Fruit fly (Drosophila melanogaster) whole organism, prepupa: ENCODE data around the gene PIG-T.

Source experiments
- Blimp-1 ChIP-seq: fragments of 200-800 bp; sonication (Bioruptor generic); optimal IDR thresholded peaks from 3 replicates; lab custom pipeline; 2017; ENCODE audit warnings: missing biosample characterization, missing genetic modification characterization, mild to moderate bottlenecking, moderate library complexity, missing genetic modification reagents
- CG10631 ChIP-seq: fragments of 200-800 bp; sonication (Bioruptor generic); optimal IDR thresholded peaks from 2 replicates; lab custom pipeline; 2016; ENCODE audit warnings: missing biosample characterization, missing genetic modification characterization
- CG10669 ChIP-seq: fragments of 200-800 bp; sonication (Bioruptor generic); optimal IDR thresholded peaks from 3 replicates; lab custom pipeline; 2018; ENCODE audit warnings: missing biosample characterization, mild to moderate bottlenecking, missing genetic modification characterization, moderate library complexity
- CG11294 ChIP-seq: fragments of 200-800 bp; sonication (Bioruptor generic); IDR thresholded peaks from 2 replicates; pipeline ENCODE4 v1.3.6; 2022; ENCODE audit warnings: missing biosample characterization, missing genetic modification characterization
- CG11762 ChIP-seq: fragments of 200-800 bp; sonication (Bioruptor generic); optimal IDR thresholded peaks from 3 replicates; lab custom pipeline; 2016; ENCODE audit warnings: missing biosample characterization, missing genetic modification characterization; ENCODE audit not compliant: insufficient read depth
- CG15336 ChIP-seq: fragments of 200-800 bp; sonication (Bioruptor generic); IDR thresholded peaks from 2 replicates; pipeline ENCODE4 v1.3.6; 2022; ENCODE audit warnings: missing biosample characterization, missing genetic modification characterization
- CG1621 ChIP-seq: fragments of 200-800 bp; sonication (Bioruptor generic); optimal IDR thresholded peaks from 3 replicates; lab custom pipeline; 2018; ENCODE audit warnings: missing biosample characterization, mild to moderate bottlenecking, missing genetic modification characterization
- CG3032 ChIP-seq: fragments of 200-800 bp; optimal IDR thresholded peaks from 2 replicates; lab custom pipeline; 2019; ENCODE audit warnings: missing biosample characterization, mild to moderate bottlenecking, missing genetic modification characterization, moderate library complexity
- CG31627 ChIP-seq: fragments of 200-800 bp; sonication (Bioruptor generic); optimal IDR thresholded peaks from 3 replicates; lab custom pipeline; 2016; ENCODE audit warnings: missing biosample characterization, missing genetic modification characterization
- CG34406 ChIP-seq: fragments of 200-800 bp; sonication (Bioruptor generic); optimal IDR thresholded peaks from 3 replicates; lab custom pipeline; 2016; ENCODE audit warnings: missing biosample characterization, missing genetic modification characterization
- CG3919 ChIP-seq: fragments of 200-800 bp; sonication (Bioruptor generic); optimal IDR thresholded peaks from 3 replicates; lab custom pipeline; 2016; ENCODE audit warnings: missing biosample characterization, missing genetic modification characterization
- CG4318 ChIP-seq: fragments of 200-800 bp; sonication (Bioruptor generic); optimal IDR thresholded peaks from 3 replicates; lab custom pipeline; 2017; ENCODE audit warnings: missing biosample characterization, mild to moderate bottlenecking, missing genetic modification characterization
- CG6163 ChIP-seq: fragments of 200-800 bp; sonication (Bioruptor generic); IDR thresholded peaks from 3 replicates; pipeline ENCODE4 v1.3.6; 2022; ENCODE audit warnings: missing biosample characterization, missing genetic modification characterization
- CG6276 ChIP-seq: fragments of 200-800 bp; sonication (Bioruptor generic); optimal IDR thresholded peaks from 2 replicates; lab custom pipeline; 2017; ENCODE audit warnings: missing biosample characterization, mild to moderate bottlenecking, missing genetic modification characterization
- CG6792 ChIP-seq: fragments of 200-800 bp; sonication (Bioruptor generic); optimal IDR thresholded peaks from 3 replicates; lab custom pipeline; 2016; ENCODE audit warnings: missing biosample characterization, missing genetic modification characterization
- CG6808 ChIP-seq: fragments of 200-800 bp; sonication (Bioruptor generic); optimal IDR thresholded peaks from 3 replicates; lab custom pipeline; 2017; ENCODE audit warnings: missing biosample characterization, missing genetic modification characterization, mild to moderate bottlenecking, moderate library complexity, missing genetic modification reagents
- CG6854 ChIP-seq: fragments of 200-800 bp; sonication (Bioruptor generic); optimal IDR thresholded peaks from 2 replicates; lab custom pipeline; 2017; ENCODE audit warnings: missing biosample characterization, mild to moderate bottlenecking, missing genetic modification characterization
- CG7368 ChIP-seq: fragments of 200-800 bp; sonication (Bioruptor generic); optimal IDR thresholded peaks from 3 replicates; lab custom pipeline; 2016; ENCODE audit warnings: missing biosample characterization, missing genetic modification characterization
- CG8632 ChIP-seq: fragments of 200-800 bp; sonication (Bioruptor generic); optimal IDR thresholded peaks from 3 replicates; lab custom pipeline; 2016; ENCODE audit warnings: missing biosample characterization, missing genetic modification characterization
- CG9139 ChIP-seq: fragments of 200-800 bp; sonication (Bioruptor generic); optimal IDR thresholded peaks from 3 replicates; lab custom pipeline; 2017; ENCODE audit warnings: missing biosample characterization, mild to moderate bottlenecking, missing genetic modification characterization
- Eip75B ChIP-seq: fragments of 200-800 bp; sonication (Bioruptor generic); optimal IDR thresholded peaks from 3 replicates; lab custom pipeline; 2016; ENCODE audit warnings: missing biosample characterization, missing genetic modification characterization
- Eip78C ChIP-seq: fragments of 200-800 bp; sonication (Bioruptor generic); peaks from one replicate; lab custom pipeline; 2016; ENCODE audit warnings: missing biosample characterization, missing genetic modification characterization
- Eip93F ChIP-seq: fragments of 200-800 bp; sonication (Bioruptor generic); optimal IDR thresholded peaks from 2 replicates; lab custom pipeline; 2016; ENCODE audit warnings: missing biosample characterization, mild to moderate bottlenecking, missing genetic modification characterization
- Ets21C ChIP-seq: fragments of 200-800 bp; sonication (Bioruptor generic); optimal IDR thresholded peaks from 3 replicates; lab custom pipeline; 2016; ENCODE audit warnings: missing biosample characterization, missing genetic modification characterization
- Ets96B ChIP-seq: fragments of 200-800 bp; optimal IDR thresholded peaks from 2 replicates; lab custom pipeline; 2019; ENCODE audit warnings: missing biosample characterization, mild to moderate bottlenecking, missing genetic modification characterization, moderate library complexity
- Gug ChIP-seq: fragments of 200-800 bp; sonication (Bioruptor generic); IDR thresholded peaks from 2 replicates; pipeline ENCODE4 v1.3.6; 2022; ENCODE audit warnings: missing biosample characterization, missing genetic modification characterization
- Hr38 ChIP-seq: sonication (Bioruptor generic); optimal IDR thresholded peaks from 2 replicates; lab custom pipeline; 2016; ENCODE audit warnings: missing biosample characterization, missing genetic modification characterization
- Lpt ChIP-seq: fragments of 200-800 bp; sonication (Bioruptor generic); optimal IDR thresholded peaks from 3 replicates; lab custom pipeline; 2016; ENCODE audit warnings: missing biosample characterization, missing genetic modification characterization
- OdsH ChIP-seq: fragments of 200-800 bp; sonication (Bioruptor generic); optimal IDR thresholded peaks from 3 replicates; lab custom pipeline; 2016; ENCODE audit warnings: missing biosample characterization, missing genetic modification characterization
- Sox102F ChIP-seq: fragments of 200-800 bp; sonication (Bioruptor generic); optimal IDR thresholded peaks from 2 replicates; lab custom pipeline; 2016; ENCODE audit warnings: missing biosample characterization, mild to moderate bottlenecking, missing genetic modification characterization
- Sox14 ChIP-seq: fragments of 200-800 bp; sonication (Bioruptor generic); optimal IDR thresholded peaks from 3 replicates; lab custom pipeline; 2016; ENCODE audit warnings: missing biosample characterization, missing genetic modification characterization
- Sox15 ChIP-seq: fragments of 200-800 bp; sonication (Bioruptor generic); optimal IDR thresholded peaks from 3 replicates; lab custom pipeline; 2016; ENCODE audit warnings: missing biosample characterization, missing genetic modification characterization
- achi ChIP-seq: fragments of 200-800 bp; sonication (Bioruptor generic); optimal IDR thresholded peaks from 3 replicates; lab custom pipeline; 2016; ENCODE audit warnings: missing biosample characterization, missing genetic modification characterization
- acj6 ChIP-seq: fragments of 200-800 bp; sonication (Bioruptor generic); optimal IDR thresholded peaks from 3 replicates; lab custom pipeline; 2016; ENCODE audit warnings: missing biosample characterization, missing genetic modification characterization
- cyc ChIP-seq: fragments of 200-800 bp; sonication (Bioruptor generic); optimal IDR thresholded peaks from 3 replicates; lab custom pipeline; 2016; ENCODE audit warnings: missing biosample characterization, missing genetic modification characterization
- dac ChIP-seq: fragments of 200-800 bp; sonication (Bioruptor generic); optimal IDR thresholded peaks from 2 replicates; lab custom pipeline; 2017; ENCODE audit warnings: missing biosample characterization, mild to moderate bottlenecking, missing genetic modification characterization
- dsx ChIP-seq: fragments of 200-800 bp; optimal IDR thresholded peaks from 3 replicates; lab custom pipeline; 2019; ENCODE audit warnings: missing biosample characterization, mild to moderate bottlenecking, missing genetic modification characterization, moderate library complexity; ENCODE audit not compliant: poor library complexity, severe bottlenecking
- eg ChIP-seq: fragments of 200-800 bp; sonication (Bioruptor generic); IDR thresholded peaks from 3 replicates; pipeline ENCODE4 v1.3.6; 2022; ENCODE audit warnings: missing biosample characterization, missing genetic modification characterization
- esn ChIP-seq: fragments of 200-800 bp; sonication (Bioruptor generic); optimal IDR thresholded peaks from 2 replicates; lab custom pipeline; 2016; ENCODE audit warnings: missing biosample characterization, mild to moderate bottlenecking, missing genetic modification characterization, moderate library complexity
- fd59A ChIP-seq: fragments of 200-800 bp; sonication (Bioruptor generic); optimal IDR thresholded peaks from 2 replicates; lab custom pipeline; 2017; ENCODE audit warnings: missing biosample characterization, mild to moderate bottlenecking, missing genetic modification characterization, missing genetic modification reagents
- fd85E ChIP-seq: fragments of 200-800 bp; sonication (Bioruptor generic); optimal IDR thresholded peaks from 3 replicates; lab custom pipeline; 2016; ENCODE audit warnings: missing biosample characterization, missing genetic modification characterization
- salr ChIP-seq, 2 experiments: fragments of 200-800 bp; sonication (Bioruptor generic); optimal IDR thresholded peaks; 3 replicates each; lab custom pipeline; 2016 to 2018; ENCODE audit warnings: missing biosample characterization in 2 of 2, missing genetic modification characterization in 2 of 2, mild to moderate bottlenecking in 1 of 2
- spab ChIP-seq: fragments of 200-800 bp; sonication (Bioruptor generic); optimal IDR thresholded peaks from 2 replicates; lab custom pipeline; 2017; ENCODE audit warnings: missing biosample characterization, mild to moderate bottlenecking, missing genetic modification characterization, missing genetic modification reagents
- ss ChIP-seq, 2 experiments: fragments of 200-800 bp; sonication (Bioruptor generic); optimal IDR thresholded peaks; 2 replicates in 1 of 2; 3 replicates in 1 of 2; lab custom pipeline; 2017 to 2018; ENCODE audit warnings: mild to moderate bottlenecking in 2 of 2, missing biosample characterization in 2 of 2, missing genetic modification characterization in 2 of 2, moderate library complexity in 1 of 2
- svp ChIP-seq: fragments of 200-800 bp; sonication (Bioruptor generic); peaks from one replicate; lab custom pipeline; 2016; ENCODE audit warnings: missing biosample characterization, missing genetic modification characterization
- topi ChIP-seq: fragments of 200-800 bp; sonication (Bioruptor generic); optimal IDR thresholded peaks from 3 replicates; lab custom pipeline; 2016; ENCODE audit warnings: missing biosample characterization, missing genetic modification characterization

Gene PIG-T

dm6 chrX:8398177-8399018, 8.7 kb downstream of the PIG-T start, which contains the start of gene CG10555 (continued):
- TF ChIP-seq CG10631 (GFP tag; lab: Kevin White, UChicago), result peak; percentile 84
- no peak for TF ChIP-seq Hr38
- TF ChIP-seq CG10669 (GFP tag; lab: Kevin White, UChicago), result peak; percentile 62
- peak; percentile 76 for TF ChIP-seq CG4318 (GFP tag; lab: Kevin White, UChicago)
- TF ChIP-seq CG11294 (GFP tag; lab: Robert Waterston, UW), result peak; percentile 73; the same call in 1 of the 2 replicates
- peak; percentile 81 for TF ChIP-seq Sox15
- TF ChIP-seq OdsH (GFP tag; lab: Kevin White, UChicago), result peak; percentile 74
- peak; percentile 11; the same call in 1 of the 2 replicates for TF ChIP-seq Gug
- peak; percentile 66 for TF ChIP-seq dac (GFP tag; lab: Kevin White, UChicago)
- TF ChIP-seq topi (GFP tag; lab: Kevin White, UChicago), result peak; percentile 86
- peak; percentile 87 for TF ChIP-seq esn (GFP tag; lab: Kevin White, UChicago)
- TF ChIP-seq CG3919, result peak; percentile 66
- peak; percentile 45 for TF ChIP-seq CG8632 (GFP tag; lab: Kevin White, UChicago)
- TF ChIP-seq svp (GFP tag; lab: Kevin White, UChicago), result peak; percentile 85
- peak; percentile 70 for TF ChIP-seq CG15336
- TF ChIP-seq achi (GFP tag; lab: Kevin White, UChicago), result peak; percentile 64
- peak; percentile 75 for TF ChIP-seq acj6 (GFP tag; lab: Kevin White, UChicago)
- TF ChIP-seq CG7368 (GFP tag; lab: Kevin White, UChicago), result peak; percentile 36
- TF ChIP-seq CG1621 (tag; lab: Kevin White, UChicago), result peak; percentile 35
- peak; percentile 90 for TF ChIP-seq CG31627 (GFP tag; lab: Kevin White, UChicago)
- TF ChIP-seq salr (GFP tag; optimal IDR thresholded peaks at IDR 0.05; lab: Kevin White, UChicago), result peak; percentile 63 to 73
- peak; percentile 32 for TF ChIP-seq CG6276 (GFP tag; lab: Kevin White, UChicago)
- TF ChIP-seq dsx, result peak; percentile 16
- peak; percentile 84 for TF ChIP-seq cyc (GFP tag; lab: Kevin White, UChicago)
- TF ChIP-seq Lpt (GFP tag; lab: Kevin White, UChicago), result peak; percentile 27
- peak; percentile 85 for TF ChIP-seq Sox14 (GFP tag; lab: Kevin White, UChicago)
- no peak for TF ChIP-seq CG9139
- peak; percentile 75 for TF ChIP-seq eg (GFP tag; lab: Robert Waterston, UW)
- no peak for TF ChIP-seq CG6854 (GFP tag; lab: Kevin White, UChicago)
- TF ChIP-seq CG34406 (GFP tag; lab: Kevin White, UChicago), result peak; percentile 61
- peak; percentile 27 for TF ChIP-seq CG11762
- peak; percentile 40 for TF ChIP-seq Blimp-1 (GFP tag; lab: Kevin White, UChicago)
- peak; percentile 59 for TF ChIP-seq Eip75B (GFP tag; lab: Kevin White, UChicago)
- peak; percentile 70 for TF ChIP-seq CG6792 (GFP tag; lab: Kevin White, UChicago)
- peak; percentile 76 for TF ChIP-seq CG6163 (GFP tag; lab: Robert Waterston, UW)
- TF ChIP-seq fd85E, result peak; percentile 46
- TF ChIP-seq Eip93F (GFP tag; lab: Kevin White, UChicago), result no peak
- TF ChIP-seq ss (GFP tag; optimal IDR thresholded peaks at IDR 0.05; lab: Kevin White, UChicago), result peak in 1 of 2 experiments; percentile 50
- peak; percentile 65 for TF ChIP-seq CG6808

dm6 chrX:8396611-8397010, 10.5 kb downstream of the PIG-T start:
- TF ChIP-seq CG3032 (tag; lab: Kevin White, UChicago), result no peak
- peak; percentile 77 for TF ChIP-seq Eip78C
- TF ChIP-seq CG6276 (GFP tag; lab: Kevin White, UChicago), result peak; percentile 48
- no peak for TF ChIP-seq CG9139
- TF ChIP-seq CG4318 (GFP tag; lab: Kevin White, UChicago), result peak; percentile 40
- TF ChIP-seq OdsH (GFP tag; lab: Kevin White, UChicago), result peak; percentile 32
- peak; percentile 77 for TF ChIP-seq eg (GFP tag; lab: Robert Waterston, UW)
- no peak for TF ChIP-seq CG31627 (GFP tag; lab: Kevin White, UChicago)
- no peak for TF ChIP-seq Hr38
- no peak for TF ChIP-seq Ets96B
- TF ChIP-seq spab (GFP tag; lab: Kevin White, UChicago), result no peak
- no peak for TF ChIP-seq cyc (GFP tag; lab: Kevin White, UChicago)
- TF ChIP-seq CG6163 (GFP tag; lab: Robert Waterston, UW), result peak; percentile 81
- TF ChIP-seq topi (GFP tag; lab: Kevin White, UChicago), result no peak
- no peak for TF ChIP-seq Sox102F
- peak; percentile 19 for TF ChIP-seq acj6 (GFP tag; lab: Kevin White, UChicago)
- TF ChIP-seq dac (GFP tag; lab: Kevin White, UChicago), result peak; percentile 22
- TF ChIP-seq CG6792 (GFP tag; lab: Kevin White, UChicago), result no peak
- TF ChIP-seq fd59A (GFP tag; lab: Kevin White, UChicago), result no peak
- no peak for TF ChIP-seq esn (GFP tag; lab: Kevin White, UChicago)
- no peak for TF ChIP-seq fd85E
- no peak for TF ChIP-seq CG10631 (GFP tag; lab: Kevin White, UChicago)
- TF ChIP-seq CG11762, result no peak
- TF ChIP-seq CG3919, result peak; percentile 21
- no peak for TF ChIP-seq Ets21C (GFP tag; lab: Kevin White, UChicago)
